Fruit fly (Drosophila melanogaster) whole organism, embryonic: Measurements from ENCODE around the gene CG18135.
A peak's percentile ranks its signal among the peaks of the same experiment; 100 is the strongest.

Experiments used
- CG10209 ChIP-seq: fragments of 200-800 bp; sonication (Bioruptor generic); optimal IDR thresholded peaks from 3 replicates; lab custom pipeline; 2017; ENCODE audit warnings: missing biosample characterization, mild to moderate bottlenecking, missing genetic modification characterization, missing genetic modification reagents
- CG12155 ChIP-seq: fragments of 200-800 bp; sonication (Bioruptor generic); optimal IDR thresholded peaks from 3 replicates; lab custom pipeline; 2016; ENCODE audit warnings: missing biosample characterization, missing genetic modification characterization
- CG12942 ChIP-seq: fragments of 200-800 bp; sonication (Bioruptor generic); optimal IDR thresholded peaks from 3 replicates; lab custom pipeline; 2016; ENCODE audit warnings: missing biosample characterization, missing genetic modification characterization
- CG14710 ChIP-seq: fragments of 200-800 bp; sonication (Bioruptor generic); optimal IDR thresholded peaks from 3 replicates; lab custom pipeline; 2019; ENCODE audit warnings: missing biosample characterization, mild to moderate bottlenecking, missing genetic modification characterization, moderate library complexity
- CG15269 ChIP-seq: fragments of 200-800 bp; sonication (Bioruptor generic); optimal IDR thresholded peaks from 2 replicates; lab custom pipeline; 2018; ENCODE audit warnings: missing biosample characterization, mild to moderate bottlenecking, missing genetic modification characterization, moderate library complexity
- CG16863 ChIP-seq: fragments of 200-800 bp; sonication (Bioruptor generic); optimal IDR thresholded peaks from 3 replicates; lab custom pipeline; 2016; ENCODE audit warnings: missing biosample characterization, missing genetic modification characterization
- CG17359 ChIP-seq: fragments of 200-800 bp; sonication (Bioruptor generic); optimal IDR thresholded peaks from 3 replicates; lab custom pipeline; 2018; ENCODE audit warnings: missing biosample characterization, mild to moderate bottlenecking, missing genetic modification characterization, moderate library complexity
- CG2199 ChIP-seq: fragments of 200-800 bp; sonication (Bioruptor generic); IDR thresholded peaks from 3 replicates; pipeline ENCODE4 v1.3.6; 2022; ENCODE audit warnings: missing biosample characterization, missing genetic modification characterization
- CG2875 ChIP-seq: fragments of 200-800 bp; sonication (Bioruptor generic); optimal IDR thresholded peaks from 2 replicates; lab custom pipeline; 2017; ENCODE audit warnings: missing biosample characterization, mild to moderate bottlenecking, missing genetic modification characterization, missing genetic modification reagents
- CG31441 ChIP-seq: fragments of 200-800 bp; sonication (Bioruptor generic); IDR thresholded peaks from 2 replicates; pipeline ENCODE4 v1.3.6; 2022; ENCODE audit warnings: missing biosample characterization, missing genetic modification characterization
- CG3407 ChIP-seq: fragments of 200-800 bp; sonication (Bioruptor generic); optimal IDR thresholded peaks from 2 replicates; lab custom pipeline; 2018; ENCODE audit warnings: missing biosample characterization, mild to moderate bottlenecking, missing genetic modification characterization
- CG4282 ChIP-seq: fragments of 200-800 bp; sonication (Bioruptor generic); optimal IDR thresholded peaks from 2 replicates; lab custom pipeline; 2016; ENCODE audit warnings: missing biosample characterization, missing genetic modification characterization
- CG6689 ChIP-seq: fragments of 200-800 bp; sonication (Bioruptor generic); IDR thresholded peaks from 2 replicates; pipeline ENCODE4 v1.3.6; 2022; ENCODE audit warnings: missing biosample characterization, missing genetic modification characterization
- CG6791 ChIP-seq: fragments of 200-800 bp; sonication (Bioruptor generic); IDR thresholded peaks from 3 replicates; pipeline ENCODE4 v1.3.6; 2022; ENCODE audit warnings: missing biosample characterization, missing genetic modification characterization; ENCODE audit not compliant: partially characterized antibody
- CG7839 ChIP-seq: fragments of 200-800 bp; sonication (Bioruptor generic); optimal IDR thresholded peaks from 3 replicates; lab custom pipeline; 2018; ENCODE audit warnings: missing biosample characterization, mild to moderate bottlenecking, missing genetic modification characterization, moderate library complexity
- CG8359 ChIP-seq: fragments of 200-800 bp; sonication (Bioruptor generic); optimal IDR thresholded peaks from 2 replicates; lab custom pipeline; 2017; ENCODE audit warnings: missing biosample characterization, mild to moderate bottlenecking, missing genetic modification characterization, borderline replicate concordance
- CG9437 ChIP-seq: fragments of 200-800 bp; sonication (Bioruptor generic); optimal IDR thresholded peaks from 2 replicates; lab custom pipeline; 2018; ENCODE audit warnings: missing biosample characterization, mild to moderate bottlenecking, missing genetic modification characterization
- Chrac-16 ChIP-seq: fragments of 200-800 bp; sonication (Bioruptor generic); optimal IDR thresholded peaks from 3 replicates; lab custom pipeline; 2016; ENCODE audit warnings: missing biosample characterization, missing genetic modification characterization
- D19A ChIP-seq: fragments of 200-800 bp; optimal IDR thresholded peaks from 3 replicates; lab custom pipeline; 2019; ENCODE audit warnings: missing biosample characterization, mild to moderate bottlenecking, missing genetic modification characterization, moderate library complexity
- Doc2 ChIP-seq: fragments of 200-800 bp; sonication (Bioruptor generic); IDR thresholded peaks from 2 replicates; pipeline ENCODE4 v1.3.6; 2022; ENCODE audit warnings: missing biosample characterization, missing genetic modification characterization
- Eip74EF ChIP-seq, 2 experiments: fragments of 200-800 bp in 1 of 2; fragments of >200 bp in 1 of 2; sonication (Bioruptor generic) in 1 of 2; optimal IDR thresholded peaks; 2 replicates each; lab custom pipeline; 2017 to 2019; ENCODE audit warnings: missing biosample characterization in 2 of 2, missing genetic modification characterization in 2 of 2, mild to moderate bottlenecking in 1 of 2, moderate library complexity in 1 of 2
- Fer1 ChIP-seq: fragments of 200-800 bp; sonication (Bioruptor generic); optimal IDR thresholded peaks from 2 replicates; lab custom pipeline; 2017; ENCODE audit warnings: missing biosample characterization, mild to moderate bottlenecking, missing genetic modification characterization
- HmgD ChIP-seq: fragments of 200-800 bp; sonication (Bioruptor generic); optimal IDR thresholded peaks from 3 replicates; lab custom pipeline; 2016; ENCODE audit warnings: missing biosample characterization, missing genetic modification characterization
- Hr3 ChIP-seq: fragments of 200-800 bp; sonication (Bioruptor generic); optimal IDR thresholded peaks from 3 replicates; lab custom pipeline; 2016; ENCODE audit warnings: missing biosample characterization, missing genetic modification characterization
- Hsf ChIP-seq: fragments of 200-800 bp; sonication (Bioruptor generic); optimal IDR thresholded peaks from 3 replicates; lab custom pipeline; 2016; ENCODE audit warnings: missing biosample characterization, missing genetic modification characterization
- Kr ChIP-seq: fragments of 200-800 bp; sonication (Bioruptor generic); optimal IDR thresholded peaks from 2 replicates; lab custom pipeline; 2017; ENCODE audit warnings: missing biosample characterization, mild to moderate bottlenecking, missing genetic modification characterization
- Med ChIP-seq: fragments of 200-800 bp; sonication (Bioruptor generic); peaks from one replicate; lab custom pipeline; 2016; ENCODE audit warnings: missing biosample characterization, missing genetic modification characterization, mild to moderate bottlenecking, inconsistent platforms, moderate library complexity
- Mes4 ChIP-seq: fragments of 200-800 bp; sonication (Bioruptor generic); optimal IDR thresholded peaks from 2 replicates; lab custom pipeline; 2016; ENCODE audit warnings: missing biosample characterization, missing genetic modification characterization
- Neu2 ChIP-seq: fragments of 200-800 bp; sonication (Bioruptor generic); optimal IDR thresholded peaks from 3 replicates; lab custom pipeline; 2016; ENCODE audit warnings: missing biosample characterization, missing genetic modification characterization, borderline replicate concordance
- Rfx ChIP-seq: fragments of 200-800 bp; sonication (Bioruptor generic); IDR thresholded peaks from 2 replicates; pipeline ENCODE4 v1.3.6; 2022; ENCODE audit warnings: missing biosample characterization, missing genetic modification characterization
- Side ChIP-seq: fragments of 200-800 bp; sonication (Bioruptor generic); optimal IDR thresholded peaks from 2 replicates; lab custom pipeline; 2016; ENCODE audit warnings: missing biosample characterization, missing genetic modification characterization
- Sry-β ChIP-seq: fragments of 200-800 bp; sonication (Bioruptor generic); optimal IDR thresholded peaks from 2 replicates; lab custom pipeline; 2018; ENCODE audit warnings: missing biosample characterization, mild to moderate bottlenecking, missing genetic modification characterization, moderate library complexity
- Ssrp ChIP-seq: fragments of 200-800 bp; sonication (Bioruptor generic); optimal IDR thresholded peaks from 2 replicates; lab custom pipeline; 2018; ENCODE audit warnings: missing biosample characterization, mild to moderate bottlenecking, missing genetic modification characterization, moderate library complexity
- az2 ChIP-seq: fragments of 200-800 bp; sonication (Bioruptor generic); optimal IDR thresholded peaks from 3 replicates; lab custom pipeline; 2016; ENCODE audit warnings: missing biosample characterization, missing genetic modification characterization
- bbx ChIP-seq: fragments of 200-800 bp; sonication (Bioruptor generic); IDR thresholded peaks from 2 replicates; pipeline ENCODE4 v1.3.6; 2022; ENCODE audit warnings: missing biosample characterization, missing genetic modification characterization; ENCODE audit not compliant: partially characterized antibody
- bcd ChIP-seq: fragments of 200-800 bp; sonication (Bioruptor generic); optimal IDR thresholded peaks from 2 replicates; lab custom pipeline; 2017; ENCODE audit warnings: missing biosample characterization, mild to moderate bottlenecking, missing genetic modification characterization
- dmrt99B ChIP-seq: fragments of 200-800 bp; sonication (Bioruptor generic); optimal IDR thresholded peaks from 2 replicates; lab custom pipeline; 2018; ENCODE audit warnings: missing biosample characterization, mild to moderate bottlenecking, missing genetic modification characterization, moderate library complexity
- dysf ChIP-seq: fragments of 200-800 bp; sonication (Bioruptor generic); IDR thresholded peaks from 3 replicates; pipeline ENCODE4 v1.3.6; 2022; ENCODE audit warnings: missing biosample characterization, missing genetic modification characterization
- grau ChIP-seq: fragments of 200-800 bp; optimal IDR thresholded peaks from 3 replicates; lab custom pipeline; 2019; ENCODE audit warnings: missing biosample characterization, mild to moderate bottlenecking, missing genetic modification characterization, moderate library complexity
- grn ChIP-seq: fragments of 200-800 bp; sonication (Bioruptor generic); optimal IDR thresholded peaks from 3 replicates; lab custom pipeline; 2017; ENCODE audit warnings: missing biosample characterization, missing genetic modification characterization
- hkb ChIP-seq, 2 experiments: fragments of 200-800 bp in 1 of 2; fragments of >200 bp in 1 of 2; sonication (Bioruptor generic) in 1 of 2; IDR thresholded peaks in 1 of 2; optimal IDR thresholded peaks in 1 of 2; 2 replicates each; pipeline versions ENCODE4 v1.3.6 to Lab custom; 2017 to 2022; ENCODE audit warnings: missing biosample characterization in 1 of 2, missing genetic modification characterization in 1 of 2
- peb ChIP-seq: fragments of 200-800 bp; sonication (Bioruptor generic); IDR thresholded peaks from 2 replicates; pipeline ENCODE4 v1.3.6; 2022; ENCODE audit warnings: missing biosample characterization, missing genetic modification characterization
- rib ChIP-seq: fragments of 200-800 bp; sonication (Bioruptor generic); IDR thresholded peaks from 2 replicates; pipeline ENCODE4 v1.3.6; 2022; ENCODE audit warnings: missing biosample characterization, missing genetic modification characterization
- sens ChIP-seq: fragments of 200-800 bp; sonication (Bioruptor generic); peaks from one replicate; lab custom pipeline; 2016; ENCODE audit warnings: missing biosample characterization, missing genetic modification characterization
- tap ChIP-seq: fragments of 200-800 bp; optimal IDR thresholded peaks from 3 replicates; lab custom pipeline; 2019; ENCODE audit warnings: missing biosample characterization, mild to moderate bottlenecking, missing genetic modification characterization, moderate library complexity
- tgo ChIP-seq: fragments of 200-800 bp; sonication (Bioruptor generic); IDR thresholded peaks from 3 replicates; pipeline ENCODE4 v1.3.6; 2022; ENCODE audit warnings: missing biosample characterization, missing genetic modification characterization
- tup ChIP-seq: fragments of 200-800 bp; sonication (Bioruptor generic); optimal IDR thresholded peaks from 2 replicates; lab custom pipeline; 2016; ENCODE audit warnings: missing biosample characterization, mild to moderate bottlenecking, missing genetic modification characterization, moderate library complexity
- z ChIP-seq: fragments of 200-800 bp; sonication (Bioruptor generic); IDR thresholded peaks from 3 replicates; pipeline ENCODE4 v1.3.6; 2022; ENCODE audit warnings: missing biosample characterization, missing genetic modification characterization

The CG18135 gene

DNA sequence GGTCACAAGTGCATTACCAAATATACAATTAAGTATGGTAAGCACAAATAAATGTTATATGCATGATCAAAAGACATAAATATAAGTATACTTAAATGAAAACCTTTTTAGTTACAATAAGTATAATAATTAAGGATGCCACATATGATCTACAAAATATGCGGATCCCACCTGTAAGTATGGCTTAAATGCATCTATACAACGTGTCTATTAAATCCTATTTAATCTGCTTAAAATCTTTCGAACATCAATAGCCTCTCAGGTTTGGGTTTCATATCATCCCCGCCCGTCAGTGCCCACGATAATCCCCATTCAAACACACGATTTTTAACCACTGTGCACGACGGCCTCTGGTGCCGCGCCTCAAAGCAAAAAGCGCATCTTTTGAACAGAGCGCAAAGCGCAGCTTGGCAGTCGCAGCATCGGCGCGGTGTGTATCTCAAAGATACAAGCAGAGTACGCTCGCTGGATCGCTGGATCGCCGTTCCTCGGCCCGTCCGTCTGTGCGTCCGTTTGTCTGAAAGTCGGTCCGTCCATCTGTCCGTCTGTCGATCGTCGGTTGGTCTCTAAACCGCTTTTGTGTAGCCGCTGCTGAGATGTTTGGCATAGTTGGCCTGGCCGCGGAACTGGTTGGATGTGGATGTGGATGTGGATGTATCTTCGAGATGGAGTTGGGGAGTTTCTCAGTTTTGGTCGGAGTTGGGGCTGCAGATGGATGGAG, 43.7 kb upstream of the CG18135 start (continued):
- peak; percentile 23 for TF ChIP-seq Med (GFP tag; lab: Kevin White, UChicago)
- no peak; the same call in 1 of the 2 replicates for TF ChIP-seq rib (GFP tag; lab: Robert Waterston, UW)
- peak; percentile 37 for TF ChIP-seq CG7839 (tag; lab: Kevin White, UChicago)
- peak; percentile 4 for TF ChIP-seq CG3407 (GFP tag; lab: Kevin White, UChicago)
- TF ChIP-seq grau (tag; lab: Kevin White, UChicago), result peak; percentile 10
- TF ChIP-seq tgo, result no peak
- no peak for TF ChIP-seq Doc2 (GFP tag; lab: Robert Waterston, UW)
- TF ChIP-seq Side (GFP tag; lab: Kevin White, UChicago), result peak; percentile 5
- peak; percentile 67 for TF ChIP-seq CG10209
- TF ChIP-seq CG6689 (GFP tag; lab: Robert Waterston, UW), result peak; percentile 37; the same call in 1 of the 2 replicates
- TF ChIP-seq dysf, result peak; percentile 26; the same call in 1 of the 3 replicates
- TF ChIP-seq Eip74EF (GFP tag; optimal IDR thresholded peaks at IDR 0.05; lab: Kevin White, UChicago), result no peak
- no peak for TF ChIP-seq peb
- TF ChIP-seq CG4282 (GFP tag; lab: Kevin White, UChicago), result peak; percentile 70
- peak; percentile 7; the same call in 1 of the 3 replicates for TF ChIP-seq z (GFP tag; lab: Robert Waterston, UW)
- peak; percentile 5 for TF ChIP-seq CG16863 (GFP tag; lab: Kevin White, UChicago)
- peak; percentile 16 for TF ChIP-seq CG14710 (tag; lab: Kevin White, UChicago)
- TF ChIP-seq Mes4 (GFP tag; lab: Kevin White, UChicago), result no peak
- peak; percentile 68; the same call in 1 of the 3 replicates for TF ChIP-seq CG2199 (GFP tag; lab: Robert Waterston, UW)
- TF ChIP-seq Hr3 (GFP tag; lab: Kevin White, UChicago), result peak; percentile 32
- peak; percentile 18 for TF ChIP-seq CG12155 (GFP tag; lab: Kevin White, UChicago)
- peak; percentile 37 for TF ChIP-seq D19A (tag; lab: Kevin White, UChicago)
- TF ChIP-seq Neu2 (GFP tag; lab: Kevin White, UChicago), result no peak
- peak; percentile 35 for TF ChIP-seq Ssrp (tag; lab: Kevin White, UChicago)
- TF ChIP-seq Sry-β (GFP tag; lab: Kevin White, UChicago), result no peak
- no peak for TF ChIP-seq HmgD (GFP tag; lab: Kevin White, UChicago)
- TF ChIP-seq CG12942 (GFP tag; lab: Kevin White, UChicago), result peak; percentile 1
- TF ChIP-seq bbx (GFP tag; lab: Robert Waterston, UW), result peak; percentile 29; the same call in 1 of the 2 replicates
- TF ChIP-seq Hsf (GFP tag; lab: Kevin White, UChicago), result peak; percentile 22
- TF ChIP-seq Kr (GFP tag; lab: Kevin White, UChicago), result no peak
- peak; percentile 60 for TF ChIP-seq dmrt99B (tag; lab: Kevin White, UChicago)
- peak; percentile 30 for TF ChIP-seq CG9437 (GFP tag; lab: Kevin White, UChicago)
- peak; percentile 17 for TF ChIP-seq CG15269 (tag; lab: Kevin White, UChicago)
- TF ChIP-seq hkb (optimal IDR thresholded peaks at IDR 0.05; lab: Kevin White, UChicago), result no peak
- 0 out of 2 replicates have a peak, but pooled peaks have one; percentile 39 for TF ChIP-seq hkb (GFP tag; IDR thresholded peaks at IDR 0.05; lab: Robert Waterston, UW)
- peak; percentile 61; the same call in 1 of the 2 replicates for TF ChIP-seq CG31441
- TF ChIP-seq grn (GFP tag; lab: Kevin White, UChicago), result peak; percentile 27
- no peak for TF ChIP-seq tup (GFP tag; lab: Kevin White, UChicago)
- TF ChIP-seq CG8359, result no peak
- TF ChIP-seq CG2875, result peak; percentile 47
- TF ChIP-seq Chrac-16 (GFP tag; lab: Kevin White, UChicago), result peak; percentile 4
- TF ChIP-seq Fer1 (GFP tag; lab: Kevin White, UChicago), result peak; percentile 17
- peak; percentile 1 for TF ChIP-seq tap
- TF ChIP-seq CG6791 (GFP tag; lab: Robert Waterston, UW), result 0 out of 3 replicates have a peak, but pooled peaks have one; percentile 24
- peak; percentile 21 for TF ChIP-seq az2 (GFP tag; lab: Kevin White, UChicago)
- no peak for TF ChIP-seq Rfx (GFP tag; lab: Robert Waterston, UW)
- TF ChIP-seq sens (GFP tag; lab: Kevin White, UChicago), result peak; percentile 83
- peak; percentile 24 for TF ChIP-seq CG17359 (tag; lab: Kevin White, UChicago)
- TF ChIP-seq bcd (GFP tag; lab: Kevin White, UChicago), result peak; percentile 22
